Worm (Caenorhabditis elegans): Measurements from ENCODE around the gene W07G1.7.
A peak's percentile ranks its signal among the peaks of the same experiment; 100 is the strongest.

The W07G1.7 gene

DNA sequence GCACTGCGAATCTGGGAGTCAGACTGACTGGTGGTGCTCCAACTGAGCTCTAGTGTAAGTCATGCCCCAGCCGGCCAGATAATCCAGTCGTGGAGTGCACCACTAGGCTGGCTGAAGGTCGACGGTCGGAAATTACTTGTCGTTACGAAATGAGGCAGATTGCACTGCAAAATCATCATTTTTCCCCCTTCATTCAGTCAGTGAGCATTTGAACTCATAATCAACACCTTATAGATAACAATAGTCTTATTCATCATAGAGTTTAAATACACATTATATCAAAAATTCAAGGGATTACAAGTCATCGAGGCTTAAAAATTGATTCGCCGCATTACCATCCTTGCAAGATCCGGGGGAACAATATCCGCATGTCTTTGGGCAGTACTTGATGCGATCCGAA, 15.7 kb upstream of the W07G1.7 start:
- peak; percentile 30 for TF ChIP-seq skn-1 (tag; optimal IDR thresholded peaks at IDR 0.05)
- no peak for TF ChIP-seq fos-1 (tag; optimal IDR thresholded peaks at IDR 0.05)
- TF ChIP-seq pqm-1 (tag; optimal IDR thresholded peaks at IDR 0.05): peak; percentile 53
- peak; percentile 34 for TF ChIP-seq elt-2 (tag; optimal IDR thresholded peaks at IDR 0.05)

DNA sequence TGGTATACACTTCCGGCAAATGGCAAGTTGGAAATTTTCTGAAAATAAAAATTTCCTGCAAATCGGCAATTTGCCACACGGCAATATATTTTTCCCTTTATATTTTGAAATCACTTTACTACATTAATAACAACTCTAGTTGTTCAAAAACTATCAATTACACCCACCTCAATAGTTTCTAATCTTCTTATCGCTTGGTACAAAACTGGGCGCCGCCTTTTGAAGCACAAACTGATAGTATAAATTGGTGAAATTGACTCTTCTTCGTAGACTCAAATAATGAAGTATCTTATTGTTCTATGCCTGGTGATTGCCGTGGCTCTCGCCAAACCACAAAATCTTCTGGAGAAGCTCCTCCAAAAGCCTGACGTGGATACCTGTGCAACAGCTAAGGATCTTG, 15.0 kb upstream of the W07G1.7 start, which contains the start of gene Y39G8B.9:
Gene Y39G8B.9, plus strand, starts transcription at position 269 of the 400 bp plus-strand sequence.
- TF ChIP-seq elt-2 (tag; optimal IDR thresholded peaks at IDR 0.05): peak; percentile 61
- no peak for TF ChIP-seq egl-5 (tag; optimal IDR thresholded peaks at IDR 0.05)
- TF ChIP-seq ceh-9 (tag; optimal IDR thresholded peaks at IDR 0.05): no peak
- peak; percentile 0 for TF ChIP-seq pha-4 (tag; optimal IDR thresholded peaks at IDR 0.05)
- TF ChIP-seq pqm-1 (tag; optimal IDR thresholded peaks at IDR 0.05): peak; percentile 5
- no peak for TF ChIP-seq fkh-10 (GFP tag; optimal IDR thresholded peaks at IDR 0.05)
- no peak for TF ChIP-seq nhr-237 (tag; optimal IDR thresholded peaks at IDR 0.05)
- TF ChIP-seq eor-1 (tag; optimal IDR thresholded peaks at IDR 0.05): no peak
- no peak for TF ChIP-seq ceh-28 (tag; optimal IDR thresholded peaks at IDR 0.05)

DNA sequence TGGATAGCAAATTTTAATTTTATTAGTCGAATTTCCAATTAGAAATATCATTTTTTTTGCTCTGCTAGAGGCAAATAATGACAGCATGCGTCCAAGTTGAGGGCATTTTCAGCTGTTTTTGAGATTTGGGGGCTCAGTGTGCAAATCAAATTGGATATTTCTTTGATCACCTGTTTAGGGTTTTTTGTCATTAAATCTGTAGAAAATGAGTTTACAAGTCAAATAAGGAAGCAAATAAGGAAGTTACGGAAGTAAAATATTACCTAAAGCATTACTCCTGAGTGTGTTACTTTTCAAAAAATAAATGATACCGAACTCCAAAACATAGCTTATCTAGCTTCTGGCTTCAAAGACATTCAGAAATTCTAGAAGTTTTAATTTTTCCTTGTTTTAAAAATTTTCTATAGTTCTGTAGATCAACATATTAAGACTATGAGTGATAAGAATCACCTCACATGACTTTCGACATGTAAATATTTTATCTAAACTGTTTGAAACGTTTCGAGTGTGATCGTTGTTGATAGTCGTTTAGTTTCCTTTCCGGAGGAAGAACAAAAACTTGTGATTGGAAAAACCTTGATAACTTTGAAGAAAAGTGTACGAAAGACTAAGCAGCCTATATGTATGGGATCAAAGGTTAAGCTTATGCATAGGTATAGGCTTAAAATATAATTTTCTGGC, 13.8 kb upstream of the W07G1.7 start, which contains the start of gene sre-48:
Gene sre-48, minus strand, starts transcription at position 51 of the 681 bp plus-strand sequence.
- TF ChIP-seq nhr-12 (tag; optimal IDR thresholded peaks at IDR 0.05) (no peak), pha-4 (tag; optimal IDR thresholded peaks at IDR 0.05) (peak; percentile 47), unc-39 (tag; optimal IDR thresholded peaks at IDR 0.05) (no peak), elt-2 (tag; optimal IDR thresholded peaks at IDR 0.05) (peak; percentile 92), jun-1 (tag; optimal IDR thresholded peaks at IDR 0.05) (peak; percentile 85), pqm-1 (tag; optimal IDR thresholded peaks at IDR 0.05) (peak; percentile 73)

DNA sequence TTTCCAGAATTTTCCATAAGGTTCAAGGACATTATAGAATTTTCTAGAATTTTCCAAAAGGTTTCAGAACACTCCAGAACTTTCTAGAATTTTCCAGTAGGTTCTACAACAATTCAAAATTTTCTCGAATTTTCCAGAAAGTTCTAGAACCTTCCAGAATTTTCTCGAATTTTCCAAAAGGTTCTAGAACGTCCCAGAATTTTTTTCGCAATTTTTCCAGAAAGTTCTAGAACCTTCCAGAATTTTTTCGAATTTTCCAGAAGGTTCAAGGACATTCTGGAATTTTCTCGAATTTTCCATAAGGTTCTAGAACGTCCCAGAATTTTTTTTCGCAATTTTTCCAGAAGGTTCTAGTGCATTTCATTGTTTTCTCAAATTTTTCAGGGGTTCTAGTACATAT, 11.6 kb upstream of the W07G1.7 start:
- TF ChIP-seq daf-12 (tag; optimal IDR thresholded peaks at IDR 0.05) (no peak), lsy-12 (tag; optimal IDR thresholded peaks at IDR 0.05) (no peak), nfya-1 (tag; optimal IDR thresholded peaks at IDR 0.05; ENCODE audit: insufficient read depth) (no peak), ztf-4 (tag; optimal IDR thresholded peaks at IDR 0.05) (no peak), nhr-11 (tag; optimal IDR thresholded peaks at IDR 0.05) (no peak)

ce11 chrII:13976161-13976560, 10.0 kb upstream of the W07G1.7 start, which contains the start of gene Y39G8B.2:
Gene Y39G8B.2 (minus strand): TSS chrII:13976221.
- TF ChIP-seq elt-3 (tag; optimal IDR thresholded peaks at IDR 0.05): peak in 1 of 3 experiments; percentile 40
- peak; percentile 32 for TF ChIP-seq lsy-12 (tag; optimal IDR thresholded peaks at IDR 0.05)
- no peak for TF ChIP-seq ceh-82 (tag; optimal IDR thresholded peaks at IDR 0.05)
- peak; percentile 88 for TF ChIP-seq lin-39 (tag; optimal IDR thresholded peaks at IDR 0.05)
- peak; percentile 81 for TF ChIP-seq hmg-11 (tag; optimal IDR thresholded peaks at IDR 0.05)
- TF ChIP-seq ZK546.5 (tag; optimal IDR thresholded peaks at IDR 0.05): no peak
- TF ChIP-seq fkh-10 (GFP tag; optimal IDR thresholded peaks at IDR 0.05): no peak
- peak; percentile 16 for TF ChIP-seq fos-1 (tag; optimal IDR thresholded peaks at IDR 0.05)
- TF ChIP-seq ceh-16 (tag; optimal IDR thresholded peaks at IDR 0.05): no peak
- no peak for TF ChIP-seq ztf-4 (tag; optimal IDR thresholded peaks at IDR 0.05)
- peak; percentile 92 for TF ChIP-seq snpc-4 (tag; optimal IDR thresholded peaks at IDR 0.05)
- peak; percentile 97 for TF ChIP-seq pha-4 (tag; optimal IDR thresholded peaks at IDR 0.05)
- no peak for TF ChIP-seq tbx-2 (tag; optimal IDR thresholded peaks at IDR 0.05)
- TF ChIP-seq nhr-237 (tag; optimal IDR thresholded peaks at IDR 0.05): no peak
- TF ChIP-seq zag-1 (tag; optimal IDR thresholded peaks at IDR 0.05): peak; percentile 15
- TF ChIP-seq jun-1 (tag; optimal IDR thresholded peaks at IDR 0.05): peak; percentile 56
- TF ChIP-seq nhr-76 (tag; optimal IDR thresholded peaks at IDR 0.05): no peak
- no peak for TF ChIP-seq ceh-9 (tag; optimal IDR thresholded peaks at IDR 0.05)
- no peak for TF ChIP-seq mml-1 (tag; optimal IDR thresholded peaks at IDR 0.05)
- peak; percentile 7 for TF ChIP-seq ceh-28 (tag; optimal IDR thresholded peaks at IDR 0.05)
- TF ChIP-seq elt-1 (tag; optimal IDR thresholded peaks at IDR 0.05): no peak
- peak; percentile 55 for TF ChIP-seq R02D3.7 (tag; optimal IDR thresholded peaks at IDR 0.05)
- TF ChIP-seq nhr-12 (tag; optimal IDR thresholded peaks at IDR 0.05): no peak
- TF ChIP-seq eor-1 (tag; optimal IDR thresholded peaks at IDR 0.05): no peak
- peak; percentile 86 for TF ChIP-seq nhr-23 (tag; optimal IDR thresholded peaks at IDR 0.05)
- TF ChIP-seq nhr-25 (tag; optimal IDR thresholded peaks at IDR 0.05): peak; percentile 84
- TF ChIP-seq ama-1 (optimal IDR thresholded peaks at IDR 0.05): peak; percentile 49
- peak; percentile 60 for TF ChIP-seq pqm-1 (tag; optimal IDR thresholded peaks at IDR 0.05)
- TF ChIP-seq nhr-28 (tag; optimal IDR thresholded peaks at IDR 0.05): no peak
- peak; percentile 88 for TF ChIP-seq nfya-1 (tag; optimal IDR thresholded peaks at IDR 0.05; ENCODE audit: insufficient read depth)
- peak; percentile 98 for TF ChIP-seq lin-15B (tag; optimal IDR thresholded peaks at IDR 0.05)
- TF ChIP-seq skn-1 (tag; optimal IDR thresholded peaks at IDR 0.05): peak; percentile 11
- TF ChIP-seq elt-2 (tag; optimal IDR thresholded peaks at IDR 0.05): peak; percentile 57
- TF ChIP-seq unc-62 (GFP tag; optimal IDR thresholded peaks at IDR 0.05): no peak
- TF ChIP-seq unc-39 (tag; optimal IDR thresholded peaks at IDR 0.05): no peak
- TF ChIP-seq daf-12 (tag; optimal IDR thresholded peaks at IDR 0.05): no peak
- no peak for TF ChIP-seq nhr-67 (tag; optimal IDR thresholded peaks at IDR 0.05)
- TF ChIP-seq egl-5 (tag; optimal IDR thresholded peaks at IDR 0.05): peak; percentile 66
- TF ChIP-seq nhr-43 (tag; optimal IDR thresholded peaks at IDR 0.05; ENCODE audit: poor library complexity, severe bottlenecking): peak; percentile 80
- no peak for TF ChIP-seq mdl-1 (tag; optimal IDR thresholded peaks at IDR 0.05)
